Worm (Caenorhabditis elegans): ENCODE data around the gene perm-2.

ce11 chrIV:1086913-1087312, 39.7 kb upstream of the perm-2 start, which contains the start of gene csn-4:
- TF ChIP-seq tbx-11 (GFP tag; IDR thresholded peaks at IDR 0.05) (no peak), ama-1 (optimal IDR thresholded peaks at IDR 0.05) (no peak)

Measured in whole organism, early embryonic.